Worm (Caenorhabditis elegans): ENCODE data around the gene ZK470.4.

ZK470.4 gene

DNA sequence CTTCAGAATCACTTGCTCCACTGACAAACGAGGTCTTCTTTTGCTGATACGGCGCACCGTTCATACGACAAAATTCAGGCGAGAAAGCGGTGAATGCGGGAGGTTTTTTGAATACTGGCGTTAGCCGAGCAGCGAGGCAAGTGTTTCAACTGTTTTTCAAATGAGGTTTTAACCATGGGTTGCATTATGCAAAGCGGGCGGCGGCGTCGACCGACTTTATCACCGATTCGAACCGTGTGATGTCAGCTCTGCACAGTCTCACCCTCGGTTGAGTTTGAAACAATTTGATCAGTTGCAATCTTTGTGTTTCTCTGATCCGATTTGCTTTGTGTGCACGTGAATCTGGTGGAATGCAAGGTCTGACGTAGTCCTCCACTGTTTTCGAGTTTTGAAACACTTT lies 39.1 kb downstream of the ZK470.4 start, which contains the start of gene clh-4:
Gene clh-4, minus strand, starts transcription at position 101 of the 400 bp plus-strand sequence.
- TF ChIP-seq aly-1 (tag; optimal IDR thresholded peaks at IDR 0.05) (no peak), B0310.2 (tag; optimal IDR thresholded peaks at IDR 0.05) (no peak), ama-1 (optimal IDR thresholded peaks at IDR 0.05) (no peak), ceh-36 (tag; optimal IDR thresholded peaks at IDR 0.05) (no peak), F13C5.2 (tag; optimal IDR thresholded peaks at IDR 0.05) (no peak), scrt-1 (GFP tag; IDR thresholded peaks at IDR 0.05) (no peak)

DNA sequence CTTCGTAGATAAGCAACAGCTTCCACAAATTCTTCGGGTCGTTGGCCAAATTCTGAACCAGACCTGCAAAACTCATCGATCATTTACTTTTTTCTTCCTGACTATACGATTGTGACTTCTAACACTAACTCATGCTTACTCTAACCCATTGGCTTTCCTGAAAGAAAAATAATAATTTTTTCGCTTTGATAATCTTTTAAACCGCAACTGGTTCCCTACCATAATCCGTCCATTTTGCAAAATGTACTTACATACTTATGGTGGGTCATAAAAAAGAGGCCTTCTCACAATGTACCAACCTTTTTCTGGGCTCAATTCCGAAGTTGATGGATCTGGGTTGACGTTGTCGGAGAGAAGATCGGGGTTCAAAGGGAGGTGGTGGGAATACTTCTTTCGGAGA lies 44.6 kb downstream of the ZK470.4 start:
- no peak for TF ChIP-seq sea-1 (GFP tag; conservative IDR thresholded peaks at IDR 0.05)
- no peak for TF ChIP-seq ceh-36 (tag; optimal IDR thresholded peaks at IDR 0.05)
- TF ChIP-seq hmg-4 (GFP tag; optimal IDR thresholded peaks at IDR 0.05), result no peak
- no peak for TF ChIP-seq B0310.2 (tag; optimal IDR thresholded peaks at IDR 0.05)
- no peak for TF ChIP-seq tbx-37 (GFP tag; conservative IDR thresholded peaks at IDR 0.05)
- no peak for TF ChIP-seq scrt-1 (GFP tag; IDR thresholded peaks at IDR 0.05)
- no peak for TF ChIP-seq tbx-11 (GFP tag; IDR thresholded peaks at IDR 0.05)
- TF ChIP-seq ama-1 (optimal IDR thresholded peaks at IDR 0.05), result no peak
- no peak for TF ChIP-seq aly-1 (tag; optimal IDR thresholded peaks at IDR 0.05)
- no peak for TF ChIP-seq ets-7 (tag; optimal IDR thresholded peaks at IDR 0.05)
- TF ChIP-seq hnd-1 (tag; optimal IDR thresholded peaks at IDR 0.05), result no peak
- TF ChIP-seq ceh-13 (GFP tag; optimal IDR thresholded peaks at IDR 0.05), result no peak
- TF ChIP-seq hmbx-1 (tag; optimal IDR thresholded peaks at IDR 0.05), result no peak
- TF ChIP-seq flt-1 (GFP tag; IDR thresholded peaks at IDR 0.05), result no peak
- no peak for TF ChIP-seq pes-1 (GFP tag; IDR thresholded peaks at IDR 0.05)
- no peak for TF ChIP-seq F13C5.2 (tag; optimal IDR thresholded peaks at IDR 0.05)
- TF ChIP-seq tra-4 (tag; optimal IDR thresholded peaks at IDR 0.05), result no peak
